Worm (Caenorhabditis elegans) whole organism, late embryonic: Measurements from ENCODE around the gene col-135.

Experiments
- C08G9.2 ChIP-seq: sonication (generic microtip); optimal IDR thresholded peaks from 2 replicates; lab custom pipeline; 2016; ENCODE audit warnings: mild to moderate bottlenecking, missing genetic modification characterization, moderate library complexity, missing compliant biosample characterization
- ceh-31 ChIP-seq: sonication (generic microtip); optimal IDR thresholded peaks from 2 replicates; lab custom pipeline; 2016; ENCODE audit warnings: missing genetic modification characterization, missing compliant biosample characterization
- ets-4 ChIP-seq: sonication (generic microtip); optimal IDR thresholded peaks from 2 replicates; lab custom pipeline; 2016; ENCODE audit warnings: missing genetic modification characterization, missing compliant biosample characterization
- hlh-13 ChIP-seq: fragments of 200-800 bp; sonication (Bioruptor generic); optimal IDR thresholded peaks from 2 replicates; lab custom pipeline; 2018; ENCODE audit warnings: mild to moderate bottlenecking, missing genetic modification characterization, missing compliant biosample characterization
- hlh-6 ChIP-seq: sonication (generic microtip); optimal IDR thresholded peaks from 2 replicates; lab custom pipeline; 2016; ENCODE audit warnings: missing genotype, missing genetic modification characterization, missing compliant biosample characterization
- mec-3 ChIP-seq: sonication (generic microtip); optimal IDR thresholded peaks from 2 replicates; lab custom pipeline; 2016; ENCODE audit warnings: borderline replicate concordance, missing genetic modification characterization, missing compliant biosample characterization
- nfya-1 ChIP-seq: sonication (generic microtip); optimal IDR thresholded peaks from 2 replicates; lab custom pipeline; 2017; ENCODE audit warnings: missing genetic modification characterization, mild to moderate bottlenecking, missing compliant biosample characterization, antibody characterized with exemption, moderate library complexity
- nhr-11 ChIP-seq: fragments of 150-350 bp; optimal IDR thresholded peaks from 2 replicates; lab custom pipeline; 2014; ENCODE audit warnings: missing biosample characterization, missing genetic modification characterization
- nhr-232 ChIP-seq: sonication (generic microtip); optimal IDR thresholded peaks from 2 replicates; lab custom pipeline; 2016; ENCODE audit warnings: missing genetic modification characterization, missing compliant biosample characterization
- npax-4 ChIP-seq: sonication (generic microtip); optimal IDR thresholded peaks from 2 replicates; lab custom pipeline; 2016; ENCODE audit warnings: missing genetic modification characterization, missing compliant biosample characterization
- pha-2 ChIP-seq: sonication (generic microtip); optimal IDR thresholded peaks from 2 replicates; lab custom pipeline; 2017; ENCODE audit warnings: mild to moderate bottlenecking, missing genetic modification characterization, missing compliant biosample characterization
- pha-4 ChIP-seq: fragments of 150-350 bp; optimal IDR thresholded peaks from 2 replicates; lab custom pipeline; 2018; ENCODE audit warnings: missing biosample characterization, missing genetic modification reagents, missing genetic modification characterization
- syd-9 ChIP-seq: sonication (generic microtip); optimal IDR thresholded peaks from 2 replicates; lab custom pipeline; 2016; ENCODE audit warnings: mild to moderate bottlenecking, missing genetic modification characterization, moderate library complexity, missing compliant biosample characterization
- tbx-2 ChIP-seq: sonication (generic microtip); optimal IDR thresholded peaks from 2 replicates; lab custom pipeline; 2016; ENCODE audit warnings: missing genetic modification characterization, missing compliant biosample characterization

DNA sequence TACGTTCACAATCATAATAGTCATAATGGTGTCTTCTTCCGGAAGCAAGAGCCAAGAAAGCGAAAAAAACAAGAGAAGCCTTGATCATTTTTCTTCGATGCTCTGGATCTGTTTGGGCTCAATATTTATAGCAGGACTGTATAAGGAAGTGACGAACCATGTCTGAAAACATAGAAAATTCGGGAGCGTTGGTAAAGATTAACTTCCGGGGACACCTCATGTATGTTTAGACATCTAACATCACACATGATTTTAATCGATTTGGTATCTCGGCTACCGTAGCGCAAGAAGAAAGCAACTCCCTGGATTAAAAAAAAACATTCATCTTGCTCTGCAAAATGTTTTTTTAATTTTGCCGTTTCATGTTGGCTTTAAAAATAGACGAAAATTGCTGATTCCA, 5.6 kb downstream of the col-135 start, which contains the start of gene clec-190:
- no peak for TF ChIP-seq ets-4
- no peak for TF ChIP-seq pha-4 (tag; lab: Kevin White, UChicago)
- no peak for TF ChIP-seq tbx-2
- no peak for TF ChIP-seq C08G9.2
- no peak for TF ChIP-seq nfya-1 (tag; lab: Kevin White, UChicago)
- TF ChIP-seq npax-4 (tag; lab: Kevin White, UChicago): no peak
- no peak for TF ChIP-seq mec-3 (tag; lab: Kevin White, UChicago)
- TF ChIP-seq nhr-11 (tag; lab: Kevin White, UChicago): no peak
- no peak for TF ChIP-seq hlh-13
- no peak for TF ChIP-seq ceh-31 (tag; lab: Kevin White, UChicago)
- no peak for TF ChIP-seq syd-9 (tag; lab: Kevin White, UChicago)
- no peak for TF ChIP-seq hlh-6 (tag; lab: Kevin White, UChicago)
- TF ChIP-seq nhr-232 (tag; lab: Kevin White, UChicago): no peak
- no peak for TF ChIP-seq pha-2 (tag; lab: Kevin White, UChicago)
